Worm (Caenorhabditis elegans): ENCODE data around the gene C16C8.27.

C16C8.27 gene

DNA sequence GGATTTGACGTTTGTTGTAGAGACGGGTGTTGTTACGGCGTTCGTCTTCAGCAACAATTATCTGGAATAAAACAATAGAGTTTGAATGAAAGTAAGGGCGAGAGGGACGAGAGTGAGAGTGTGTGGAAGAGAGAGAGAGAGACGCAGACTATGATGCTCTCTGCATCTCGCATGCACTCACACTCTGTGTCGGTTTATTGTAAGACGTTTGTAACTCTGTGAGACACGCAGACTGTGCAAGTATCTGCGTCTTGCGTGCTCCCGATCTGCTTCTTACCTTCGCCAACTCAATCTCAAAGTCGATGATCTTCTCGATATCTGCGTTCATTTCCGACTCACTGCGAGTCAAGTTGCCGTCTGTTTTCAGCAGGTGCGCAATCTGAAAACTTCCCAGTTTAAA is 18.5 kb upstream of the C16C8.27 start:
- TF ChIP-seq mdl-1 (tag; optimal IDR thresholded peaks at IDR 0.05) (no peak), gmeb-1 (tag; optimal IDR thresholded peaks at IDR 0.05) (no peak), crh-2 (tag; optimal IDR thresholded peaks at IDR 0.05) (no peak), mbf-1 (tag; optimal IDR thresholded peaks at IDR 0.05) (no peak), ceh-16 (tag; optimal IDR thresholded peaks at IDR 0.05) (no peak), nhr-77 (tag; optimal IDR thresholded peaks at IDR 0.05) (no peak)

ce11 chrII:3425433-3425832 is 16.0 kb upstream of the C16C8.27 start, which contains the start of gene nep-11:
Gene nep-11, minus strand, starts transcription at chrII:3425533.
- TF ChIP-seq C34F6.9 (tag; optimal IDR thresholded peaks at IDR 0.05) (no peak), blmp-1 (tag; optimal IDR thresholded peaks at IDR 0.05; ENCODE audit: insufficient read depth) (no peak), unc-55 (GFP tag; optimal IDR thresholded peaks at IDR 0.05) (no peak), aly-2 (tag; optimal IDR thresholded peaks at IDR 0.05) (no peak), snpc-4 (tag; optimal IDR thresholded peaks at IDR 0.05) (no peak), nhr-23 (tag; optimal IDR thresholded peaks at IDR 0.05) (no peak), nhr-25 (tag; optimal IDR thresholded peaks at IDR 0.05) (no peak), gmeb-1 (tag; optimal IDR thresholded peaks at IDR 0.05) (no peak), nhr-129 (tag; optimal IDR thresholded peaks at IDR 0.05) (no peak), lsy-2 (tag; optimal IDR thresholded peaks at IDR 0.05) (no peak), sma-3 (GFP tag; optimal IDR thresholded peaks at IDR 0.05) (no peak), ceh-16 (tag; optimal IDR thresholded peaks at IDR 0.05) (no peak)

DNA sequence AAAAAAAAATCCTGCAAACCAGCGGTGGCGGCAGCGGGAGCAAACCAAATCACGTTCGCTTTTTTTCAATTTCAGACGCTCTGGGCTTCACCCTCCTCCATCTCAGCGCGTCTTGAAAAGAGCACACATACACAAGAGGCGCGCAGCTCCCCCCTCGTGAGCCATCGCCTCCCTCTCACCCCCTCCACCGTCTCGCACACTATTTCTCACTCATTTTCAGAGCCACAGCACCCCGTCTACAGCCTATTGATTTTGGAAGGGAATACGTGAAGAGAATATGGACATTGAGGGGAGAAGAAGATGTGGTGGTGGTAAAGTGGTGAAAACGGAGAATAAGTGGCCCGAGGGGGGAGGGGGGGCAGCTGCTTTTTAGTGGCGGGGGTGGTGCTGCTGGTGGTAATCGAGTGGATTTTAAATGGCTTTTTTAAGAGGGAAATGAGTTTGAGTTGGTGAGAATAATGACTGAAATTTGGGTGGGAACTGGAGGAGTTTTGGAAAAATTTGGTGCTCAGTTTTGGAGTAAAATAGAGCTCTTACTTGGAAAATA is 13.2 kb upstream of the C16C8.27 start:
- TF ChIP-seq nhr-21 (tag; optimal IDR thresholded peaks at IDR 0.05) (no peak), F13H6.1 (tag; optimal IDR thresholded peaks at IDR 0.05) (peak; percentile 1), unc-55 (GFP tag; optimal IDR thresholded peaks at IDR 0.05) (peak; percentile 73), snpc-4 (tag; optimal IDR thresholded peaks at IDR 0.05) (peak; percentile 12), sma-3 (GFP tag; optimal IDR thresholded peaks at IDR 0.05) (no peak), fos-1 (tag; optimal IDR thresholded peaks at IDR 0.05) (no peak), zag-1 (tag; optimal IDR thresholded peaks at IDR 0.05) (peak; percentile 9), lin-39 (tag; optimal IDR thresholded peaks at IDR 0.05) (no peak), ceh-82 (tag; optimal IDR thresholded peaks at IDR 0.05) (no peak), C34F6.9 (tag; optimal IDR thresholded peaks at IDR 0.05) (peak; percentile 56), elt-3 (tag; optimal IDR thresholded peaks at IDR 0.05) (no peak), nhr-129 (tag; optimal IDR thresholded peaks at IDR 0.05) (peak; percentile 22), crh-2 (tag; optimal IDR thresholded peaks at IDR 0.05) (peak; percentile 0), lin-13 (GFP tag; optimal IDR thresholded peaks at IDR 0.05) (peak; percentile 17), blmp-1 (tag; optimal IDR thresholded peaks at IDR 0.05; ENCODE audit: insufficient read depth) (no peak), mab-5 (tag; optimal IDR thresholded peaks at IDR 0.05) (no peak), mdl-1 (tag; optimal IDR thresholded peaks at IDR 0.05) (peak in 1 of 2 experiments; percentile 51), peb-1 (tag; optimal IDR thresholded peaks at IDR 0.05) (no peak), lsy-2 (tag; optimal IDR thresholded peaks at IDR 0.05) (peak in 1 of 2 experiments; percentile 49), lin-11 (tag; optimal IDR thresholded peaks at IDR 0.05) (peak; percentile 66)

- peak; percentile 27 for TF ChIP-seq unc-55 (GFP tag; optimal IDR thresholded peaks at IDR 0.05)
- TF ChIP-seq ama-1 (optimal IDR thresholded peaks at IDR 0.05) = no peak
- no peak for TF ChIP-seq lin-39 (tag; optimal IDR thresholded peaks at IDR 0.05)
Measured at ce11 chrII:3429400-3429799, 12.1 kb upstream of the C16C8.27 start, which contains the start of gene C16C8.18. Gene C16C8.18, plus strand, starts transcription at chrII:3429700.

DNA sequence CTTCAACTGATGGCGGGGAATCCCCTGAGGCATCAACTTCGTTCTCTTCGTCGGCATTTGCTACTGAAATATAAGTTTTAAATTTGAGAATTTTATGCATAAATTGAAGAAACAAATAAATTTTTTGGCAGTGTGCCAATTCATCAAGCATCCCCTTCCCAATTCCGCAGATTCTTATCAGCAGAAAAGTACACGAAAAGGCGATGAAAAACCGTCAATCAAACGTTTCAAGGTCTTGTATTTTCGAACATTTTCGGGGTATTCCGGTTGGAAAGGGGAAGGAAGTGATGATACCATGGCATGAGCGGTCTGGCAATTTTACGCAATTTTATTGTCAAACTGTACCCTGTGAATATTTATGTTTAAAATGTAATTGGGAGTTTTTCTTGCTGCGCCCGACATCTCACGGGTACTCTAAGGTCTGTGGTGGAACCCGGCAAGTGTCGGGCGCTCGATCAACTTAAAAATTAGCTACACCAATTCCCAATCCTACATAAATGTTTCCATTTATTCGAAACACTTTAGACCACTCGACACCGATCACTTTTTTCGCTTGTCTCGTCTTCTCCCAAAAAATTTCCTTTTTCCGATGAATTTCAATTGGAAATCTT is 6.5 kb upstream of the C16C8.27 start:
- TF ChIP-seq alr-1 (tag; optimal IDR thresholded peaks at IDR 0.05) = no peak
- peak; percentile 26 for TF ChIP-seq nhr-25 (tag; optimal IDR thresholded peaks at IDR 0.05)
- TF ChIP-seq snpc-4 (tag; optimal IDR thresholded peaks at IDR 0.05) = peak; percentile 67

ce11 chrII:3436412-3436811 is 5.1 kb upstream of the C16C8.27 start, which contains the start of gene skpo-2:
Gene skpo-2, minus strand, starts transcription at chrII:3436512.
- TF ChIP-seq nhr-237 (tag; optimal IDR thresholded peaks at IDR 0.05) (no peak), unc-55 (GFP tag; optimal IDR thresholded peaks at IDR 0.05) (no peak), nhr-23 (tag; optimal IDR thresholded peaks at IDR 0.05) (no peak), ama-1 (optimal IDR thresholded peaks at IDR 0.05) (no peak), nhr-21 (tag; optimal IDR thresholded peaks at IDR 0.05) (no peak), ceh-16 (tag; optimal IDR thresholded peaks at IDR 0.05) (no peak), sem-4 (tag; optimal IDR thresholded peaks at IDR 0.05) (no peak), mab-5 (tag; optimal IDR thresholded peaks at IDR 0.05) (no peak), nhr-6 (tag; optimal IDR thresholded peaks at IDR 0.05) (no peak), lin-13 (GFP tag; optimal IDR thresholded peaks at IDR 0.05) (no peak), ZK546.5 (tag; optimal IDR thresholded peaks at IDR 0.05) (no peak), sma-9 (GFP tag; optimal IDR thresholded peaks at IDR 0.05) (no peak), sma-9 (tag; optimal IDR thresholded peaks at IDR 0.05) (no peak), crh-2 (tag; optimal IDR thresholded peaks at IDR 0.05) (no peak), blmp-1 (tag; optimal IDR thresholded peaks at IDR 0.05; ENCODE audit: insufficient read depth) (no peak), sma-3 (GFP tag; optimal IDR thresholded peaks at IDR 0.05) (no peak)
